Worm (Caenorhabditis elegans): Measurements from ENCODE around the gene srx-136.

ce11 chrV:13898356-13898755, 41.1 kb downstream of the srx-136 start, which contains the start of gene cyp-35C1:
- TF ChIP-seq unc-62 (GFP tag; optimal IDR thresholded peaks at IDR 0.05) (no peak), hlh-1 (tag; optimal IDR thresholded peaks at IDR 0.05) (no peak), nhr-76 (tag; optimal IDR thresholded peaks at IDR 0.05) (no peak), lsy-2 (tag; optimal IDR thresholded peaks at IDR 0.05) (no peak), blmp-1 (tag; optimal IDR thresholded peaks at IDR 0.05) (no peak), ztf-11 (tag; optimal IDR thresholded peaks at IDR 0.05) (no peak)

Measured in whole organism, mixed stage, embryonic.